Fruit fly (Drosophila melanogaster) whole organism, wandering third instar larva: ENCODE data around the gene hiro.

Experiments used
- CrebA ChIP-seq: fragments of 200-800 bp; sonication (Bioruptor generic); optimal IDR thresholded peaks from 2 replicates; lab custom pipeline; 2016; ENCODE audit warnings: missing biosample characterization, mild to moderate bottlenecking, missing genetic modification characterization, borderline replicate concordance
- OdsH ChIP-seq: fragments of 200-800 bp; sonication (Bioruptor generic); optimal IDR thresholded peaks from 2 replicates; lab custom pipeline; 2016; ENCODE audit warnings: missing biosample characterization, mild to moderate bottlenecking, missing genetic modification characterization
- br ChIP-seq: fragments of 200-800 bp; sonication (Bioruptor generic); optimal IDR thresholded peaks from 2 replicates; lab custom pipeline; 2016; ENCODE audit warnings: missing biosample characterization, missing genetic modification characterization
- dl ChIP-seq, 2 experiments: fragments of 175-275, 200-275 bp in 1 of 2; fragments of 200-275 bp in 1 of 2; sonication (Bioruptor generic); optimal IDR thresholded peaks; lab custom pipeline; 2018; ENCODE audit warnings: mild to moderate bottlenecking in 2 of 2, missing biosample characterization in 2 of 2, missing genetic modification characterization in 2 of 2, moderate library complexity in 2 of 2; ENCODE audit not compliant: partially characterized antibody in 2 of 2, insufficient read depth in 1 of 2
- h ChIP-seq: fragments of 200-800 bp; sonication (Bioruptor generic); optimal IDR thresholded peaks from 3 replicates; lab custom pipeline; 2016; ENCODE audit warnings: missing biosample characterization, mild to moderate bottlenecking, missing genetic modification characterization
- lola ChIP-seq: fragments of >200 bp; optimal IDR thresholded peaks from 2 replicates; lab custom pipeline; 2017; ENCODE audit warnings: missing biosample characterization, missing genetic modification characterization
- psq ChIP-seq: fragments of 200-800 bp; sonication (Bioruptor generic); optimal IDR thresholded peaks from 3 replicates; lab custom pipeline; 2017; ENCODE audit warnings: missing biosample characterization, mild to moderate bottlenecking, missing genetic modification characterization, moderate library complexity
- usp ChIP-seq: fragments of >200 bp; optimal IDR thresholded peaks from 2 replicates; lab custom pipeline; 2017; ENCODE audit warnings: missing biosample characterization, missing genetic modification characterization
- woc ChIP-seq: sonication (Bioruptor generic); optimal IDR thresholded peaks from 2 replicates; lab custom pipeline; 2016; ENCODE audit warnings: missing biosample characterization, mild to moderate bottlenecking, missing genetic modification characterization

dm6 chr3L:709882-710281 lies 22.1 kb upstream of the hiro start:
- TF ChIP-seq woc (GFP tag; lab: Kevin White, UChicago) (no peak), CrebA (GFP tag; lab: Kevin White, UChicago) (no peak), usp (GFP tag; lab: Kevin White, UChicago) (no peak), psq (no peak), OdsH (GFP tag; lab: Kevin White, UChicago) (no peak), lola (no peak), h (no peak), br (GFP tag; lab: Kevin White, UChicago) (no peak), dl (GFP tag; optimal IDR thresholded peaks at IDR 0.05; lab: Kevin White, UChicago; ENCODE audit: insufficient read depth in 1 of 2, partially characterized antibody in 2 of 2) (no peak)
